Worm (Caenorhabditis elegans) whole organism, mixed stage, embryonic: ENCODE measurements around the gene col-147.

Source experiments
- blmp-1 ChIP-seq: fragments of 150-350 bp; optimal IDR thresholded peaks from 2 replicates; lab custom pipeline; 2014; ENCODE audit warnings: missing biosample characterization, missing genetic modification characterization
- ceh-39 ChIP-seq: fragments of 150-350 bp; optimal IDR thresholded peaks from 2 replicates; lab custom pipeline; 2014; ENCODE audit warnings: missing biosample characterization, missing genetic modification characterization
- ceh-43 ChIP-seq: fragments of 200-800 bp; sonication (Bioruptor generic); optimal IDR thresholded peaks from 2 replicates; lab custom pipeline; 2018; ENCODE audit warnings: mild to moderate bottlenecking, missing genetic modification characterization, moderate library complexity, missing compliant biosample characterization
- ceh-83 ChIP-seq: fragments of 200-800 bp; sonication (Bioruptor generic); optimal IDR thresholded peaks from 2 replicates; lab custom pipeline; 2018; ENCODE audit warnings: mild to moderate bottlenecking, missing genetic modification characterization, missing compliant biosample characterization
- ces-1 ChIP-seq: fragments of 150-350 bp; optimal IDR thresholded peaks from 2 replicates; lab custom pipeline; 2014; ENCODE audit warnings: missing biosample characterization, missing genetic modification reagents, missing genetic modification characterization
- cnd-1 ChIP-seq: fragments of 200-800 bp; sonication (Bioruptor generic); optimal IDR thresholded peaks from 2 replicates; lab custom pipeline; 2018; ENCODE audit warnings: mild to moderate bottlenecking, missing genetic modification characterization, missing compliant biosample characterization
- drap-1 ChIP-seq: fragments of 200-800 bp; sonication (Bioruptor generic); optimal IDR thresholded peaks from 3 replicates; lab custom pipeline; 2018; ENCODE audit warnings: mild to moderate bottlenecking, missing genetic modification characterization, missing compliant biosample characterization
- elt-1 ChIP-seq: sonication (generic microtip); optimal IDR thresholded peaks from 2 replicates; lab custom pipeline; 2017; ENCODE audit warnings: missing genetic modification characterization, mild to moderate bottlenecking, missing compliant biosample characterization, antibody characterized with exemption, moderate library complexity, borderline replicate concordance; ENCODE audit not compliant: insufficient read depth
- elt-3 ChIP-seq: fragments of 150-350 bp; optimal IDR thresholded peaks from 2 replicates; lab custom pipeline; 2014; ENCODE audit warnings: missing biosample characterization, missing genetic modification characterization
- flh-1 ChIP-seq: fragments of 200-800 bp; sonication (Bioruptor generic); optimal IDR thresholded peaks from 2 replicates; lab custom pipeline; 2018; ENCODE audit warnings: mild to moderate bottlenecking, missing genetic modification characterization, moderate library complexity, missing compliant biosample characterization
- ham-2 ChIP-seq: fragments of 200-800 bp; sonication (Bioruptor generic); optimal IDR thresholded peaks from 2 replicates; lab custom pipeline; 2018; ENCODE audit warnings: mild to moderate bottlenecking, missing genetic modification characterization, missing compliant biosample characterization
- hlh-1 ChIP-seq: fragments of 150-350 bp; optimal IDR thresholded peaks from 2 replicates; lab custom pipeline; 2014; ENCODE audit warnings: missing biosample characterization, missing genetic modification reagents, missing genetic modification characterization
- lin-13 ChIP-seq: fragments of 150-350 bp; optimal IDR thresholded peaks from 2 replicates; lab custom pipeline; 2014; ENCODE audit warnings: missing biosample characterization, missing genetic modification characterization
- lin-32 ChIP-seq: fragments of 200-800 bp; sonication (Bioruptor generic); optimal IDR thresholded peaks from 2 replicates; lab custom pipeline; 2018; ENCODE audit warnings: mild to moderate bottlenecking, missing genetic modification characterization, missing compliant biosample characterization
- lsy-2 ChIP-seq: fragments of 150-350 bp; optimal IDR thresholded peaks from 2 replicates; lab custom pipeline; 2014; ENCODE audit warnings: missing biosample characterization, missing genetic modification characterization
- mab-5 ChIP-seq: fragments of 150-350 bp; optimal IDR thresholded peaks from 2 replicates; lab custom pipeline; 2014; ENCODE audit warnings: missing biosample characterization, missing genetic modification characterization
- mep-1 ChIP-seq: fragments of 150-350 bp; optimal IDR thresholded peaks from 2 replicates; lab custom pipeline; 2017; ENCODE audit warnings: missing biosample characterization, missing genetic modification reagents, missing genetic modification characterization, inconsistent platforms
- mls-2 ChIP-seq: sonication (generic microtip); optimal IDR thresholded peaks from 2 replicates; lab custom pipeline; 2016; ENCODE audit warnings: mild to moderate bottlenecking, missing genetic modification characterization, moderate library complexity, missing compliant biosample characterization
- nhr-237 ChIP-seq: fragments of 150-350 bp; optimal IDR thresholded peaks from 2 replicates; lab custom pipeline; 2014; ENCODE audit warnings: missing biosample characterization, missing genetic modification characterization
- nhr-28 ChIP-seq: fragments of 150-350 bp; optimal IDR thresholded peaks from 2 replicates; lab custom pipeline; 2014; ENCODE audit warnings: missing biosample characterization, missing genetic modification characterization
- nhr-76 ChIP-seq: sonication (generic microtip); optimal IDR thresholded peaks from 2 replicates; lab custom pipeline; 2017; ENCODE audit warnings: missing biosample characterization, missing genetic modification characterization
- pha-4 ChIP-seq: fragments of 150-350 bp; optimal IDR thresholded peaks from 2 replicates; lab custom pipeline; 2018; ENCODE audit warnings: missing biosample characterization, missing genetic modification reagents, missing genetic modification characterization
- sem-2 ChIP-seq: fragments of 200-800 bp; sonication (Bioruptor generic); optimal IDR thresholded peaks from 2 replicates; lab custom pipeline; 2018; ENCODE audit warnings: mild to moderate bottlenecking, missing genetic modification characterization, missing compliant biosample characterization
- snpc-4 ChIP-seq: fragments of 150-350 bp; optimal IDR thresholded peaks from 2 replicates; lab custom pipeline; 2014; ENCODE audit warnings: missing biosample characterization, missing genetic modification characterization
- sptf-1 ChIP-seq: sonication (generic microtip); optimal IDR thresholded peaks from 2 replicates; lab custom pipeline; 2017; ENCODE audit warnings: mild to moderate bottlenecking, missing genetic modification characterization, moderate library complexity, missing compliant biosample characterization
- tbx-8 ChIP-seq: fragments of 200-800 bp; sonication (Bioruptor generic); optimal IDR thresholded peaks from 2 replicates; lab custom pipeline; 2018; ENCODE audit warnings: mild to moderate bottlenecking, missing genetic modification characterization, moderate library complexity, missing compliant biosample characterization
- unc-120 ChIP-seq: sonication (generic microtip); optimal IDR thresholded peaks from 2 replicates; lab custom pipeline; 2017; ENCODE audit warnings: missing genetic modification characterization, missing compliant biosample characterization; ENCODE audit not compliant: poor library complexity, severe bottlenecking
- unc-39 ChIP-seq: fragments of 150-350 bp; optimal IDR thresholded peaks from 2 replicates; lab custom pipeline; 2014; ENCODE audit warnings: missing biosample characterization, missing genetic modification characterization
- unc-62 ChIP-seq: fragments of 150-350 bp; optimal IDR thresholded peaks from 2 replicates; lab custom pipeline; 2014; ENCODE audit warnings: missing biosample characterization, missing genetic modification reagents, missing genetic modification characterization
- ztf-11 ChIP-seq: fragments of 150-350 bp; optimal IDR thresholded peaks from 2 replicates; lab custom pipeline; 2014; ENCODE audit warnings: missing biosample characterization, missing genetic modification characterization

The col-147 gene

DNA sequence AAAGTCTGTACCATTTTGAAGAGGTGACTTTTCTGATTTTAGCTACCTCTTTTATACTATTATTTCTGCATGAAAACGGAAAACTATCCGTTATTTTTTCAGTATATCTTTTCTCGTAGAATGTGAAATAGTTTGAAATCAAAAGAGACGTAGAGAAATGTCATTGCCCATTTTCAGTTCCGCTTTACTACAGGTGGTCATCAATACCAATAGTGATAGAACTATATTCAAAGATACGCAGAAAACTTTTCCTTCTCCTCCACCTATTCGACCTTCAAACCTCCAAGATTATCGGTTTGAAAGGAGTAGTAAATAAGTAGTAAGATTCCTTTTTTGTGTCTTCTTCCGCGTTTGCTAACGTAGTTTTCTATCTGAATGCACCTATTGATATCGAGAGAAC is at the start of gene col-147:
Gene col-147, minus strand, starts transcription at position 26 of the 400 bp plus-strand sequence.
- TF ChIP-seq mab-5 (tag; lab: Kevin White, UChicago) (no peak), drap-1 (no peak), tbx-8 (GFP tag; lab: Kevin White, UChicago) (no peak), snpc-4 (no peak), lin-13 (tag; lab: Kevin White, UChicago) (no peak), flh-1 (GFP tag; lab: Kevin White, UChicago) (no peak), ham-2 (GFP tag; lab: Kevin White, UChicago) (no peak), elt-3 (tag; lab: Kevin White, UChicago) (no peak), pha-4 (no peak), unc-62 (GFP tag; lab: Kevin White, UChicago) (no peak), ces-1 (GFP tag; lab: Kevin White, UChicago) (no peak), nhr-76 (tag; lab: Kevin White, UChicago) (no peak)

DNA sequence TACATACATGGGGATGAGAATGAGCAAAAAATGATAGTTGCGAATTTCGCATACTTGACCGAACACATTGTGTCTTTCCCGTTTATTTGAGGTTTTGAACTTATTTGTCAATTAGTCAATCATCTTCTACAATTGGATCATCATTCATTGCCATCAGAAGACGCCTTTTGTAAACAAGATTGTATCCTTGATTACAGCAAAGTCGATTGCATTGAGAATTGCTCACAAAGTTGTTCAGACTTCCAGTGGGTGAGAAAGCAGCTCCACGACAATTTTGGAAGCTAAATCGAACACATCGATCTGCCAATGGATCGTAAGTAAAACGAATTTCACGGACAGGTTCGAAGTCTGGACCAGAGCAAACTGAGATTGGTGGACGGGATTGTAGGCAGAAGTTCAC is 47.1 kb upstream of the col-147 start:
- TF ChIP-seq sem-2 (GFP tag; lab: Kevin White, UChicago) (no peak), unc-120 (tag; lab: Kevin White, UChicago) (no peak), blmp-1 (no peak), ceh-83 (GFP tag; lab: Kevin White, UChicago) (no peak), lsy-2 (tag; lab: Kevin White, UChicago) (no peak)

DNA sequence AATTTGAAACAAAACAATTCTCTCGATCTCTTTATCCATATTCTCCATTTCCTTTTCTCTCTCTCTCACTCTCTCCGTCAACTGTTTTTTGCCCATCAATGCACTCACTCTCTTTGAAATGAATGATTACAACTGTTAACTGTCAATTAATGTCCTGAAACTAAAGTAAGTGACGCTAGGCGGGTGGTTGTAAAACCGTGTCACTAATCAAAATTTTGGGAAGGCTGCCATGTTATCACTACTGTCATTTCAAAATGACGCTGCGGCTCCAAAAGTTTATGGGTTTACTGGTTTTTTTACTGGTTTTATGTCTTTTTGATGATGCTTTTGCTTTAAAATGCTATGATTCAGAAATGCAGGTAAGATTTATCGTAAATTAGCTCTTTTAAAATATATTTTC is 46.0 kb upstream of the col-147 start, which contains the start of gene ZK287.9:
Gene ZK287.9, plus strand, starts transcription at position 192 of the 400 bp plus-strand sequence.
- TF ChIP-seq mab-5 (tag; lab: Kevin White, UChicago) (no peak), nhr-237 (tag; lab: Kevin White, UChicago) (no peak)
- TF ChIP-seq, all 35 proteins: peak for 0

DNA sequence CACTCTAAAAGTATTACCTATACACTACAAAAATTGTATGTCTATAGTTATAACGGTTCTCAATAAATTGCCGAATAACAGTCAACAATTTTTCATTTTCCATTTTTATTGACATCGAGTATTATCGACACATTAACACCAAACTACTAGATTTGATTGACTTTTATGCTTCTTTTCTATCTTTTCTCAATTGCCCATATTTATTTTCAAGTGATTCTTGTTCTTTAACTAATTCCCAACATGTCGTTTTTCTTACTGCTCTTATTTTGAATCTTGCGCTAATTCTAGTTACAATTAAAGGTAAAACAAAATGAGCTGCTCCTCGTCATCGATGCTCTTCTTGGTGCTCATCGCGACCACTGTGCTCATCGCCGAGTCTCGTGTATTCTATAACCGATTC is 44.8 kb upstream of the col-147 start, which contains the start of gene cthd-1:
Gene cthd-1, plus strand, starts transcription at position 301 of the 400 bp plus-strand sequence.
- TF ChIP-seq unc-39 (tag; lab: Kevin White, UChicago) (no peak), pha-4 (no peak), blmp-1 (no peak), cnd-1 (no peak), mep-1 (tag; lab: Kevin White, UChicago) (no peak), lsy-2 (tag; lab: Kevin White, UChicago) (no peak), sem-2 (GFP tag; lab: Kevin White, UChicago) (no peak), lin-32 (GFP tag; lab: Kevin White, UChicago) (no peak)

DNA sequence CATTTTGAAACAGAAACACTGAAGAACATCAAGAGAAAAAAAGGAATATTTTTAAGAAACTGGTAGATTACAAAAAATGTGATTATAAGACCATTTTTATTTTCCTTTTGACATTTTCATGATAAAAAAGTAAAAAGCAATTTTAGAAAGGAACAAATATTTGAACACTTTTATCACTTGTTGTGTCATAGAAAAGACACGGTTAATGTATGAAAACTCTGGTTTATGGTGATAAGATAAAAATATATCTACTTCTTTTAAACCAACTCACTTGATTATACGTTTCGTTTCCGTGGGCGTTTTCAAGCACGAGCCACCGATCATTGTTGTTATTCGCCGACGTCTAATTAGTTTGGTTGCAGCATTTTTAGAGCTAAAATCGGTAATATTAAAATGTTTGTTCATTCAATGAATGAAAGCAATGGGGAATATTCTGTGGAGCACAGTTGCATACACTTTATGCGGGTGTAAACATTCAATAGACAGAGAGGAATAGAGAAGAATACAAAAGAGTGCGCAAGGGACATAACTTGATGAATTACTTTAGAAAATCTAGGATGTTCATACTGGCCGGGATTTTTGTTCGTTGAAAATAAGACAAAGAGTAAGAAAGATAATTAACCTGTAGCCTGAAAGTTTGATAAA is 40.2 kb upstream of the col-147 start, which contains the start of gene sulp-8:
Gene sulp-8, minus strand, starts transcription at position 469 of the 645 bp plus-strand sequence.
- peak; percentile 57 for TF ChIP-seq pha-4
- TF ChIP-seq mep-1 (tag; lab: Kevin White, UChicago), result no peak
- no peak for TF ChIP-seq lin-13 (tag; lab: Kevin White, UChicago)

DNA sequence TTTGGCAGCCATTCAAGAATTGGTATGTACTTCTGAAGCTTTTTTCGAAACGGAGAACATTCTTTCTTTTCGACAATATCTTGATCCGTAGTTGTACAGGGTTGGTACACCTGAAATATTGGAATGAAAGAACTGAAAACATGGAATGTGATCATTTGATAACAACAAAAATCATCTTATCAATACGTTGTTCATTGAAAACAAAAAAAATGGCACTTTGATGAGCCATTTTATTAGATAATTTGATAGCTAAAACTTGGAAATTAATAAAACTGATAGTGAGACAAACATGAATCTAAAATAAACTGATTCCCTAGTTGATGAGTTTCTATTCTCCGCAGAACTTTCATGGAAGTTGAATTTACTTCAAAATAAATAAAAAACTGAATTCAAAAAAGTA is 39.4 kb upstream of the col-147 start:
- TF ChIP-seq hlh-1 (tag; lab: Kevin White, UChicago) (no peak), ztf-11 (tag; lab: Kevin White, UChicago) (no peak), lin-13 (tag; lab: Kevin White, UChicago) (no peak), ceh-39 (tag; lab: Kevin White, UChicago) (no peak), mep-1 (tag; lab: Kevin White, UChicago) (no peak), nhr-28 (no peak), unc-62 (GFP tag; lab: Kevin White, UChicago) (no peak), cnd-1 (no peak), ceh-83 (GFP tag; lab: Kevin White, UChicago) (no peak), lin-32 (GFP tag; lab: Kevin White, UChicago) (no peak), blmp-1 (no peak), ces-1 (GFP tag; lab: Kevin White, UChicago) (no peak), sptf-1 (tag; lab: Kevin White, UChicago) (no peak), lsy-2 (tag; lab: Kevin White, UChicago) (no peak), mls-2 (no peak), ham-2 (GFP tag; lab: Kevin White, UChicago) (no peak), elt-3 (tag; lab: Kevin White, UChicago) (no peak), elt-1 (tag; lab: Kevin White, UChicago) (no peak), ceh-43 (GFP tag; lab: Kevin White, UChicago) (no peak)
